Worm (Caenorhabditis elegans): Measurements from ENCODE around the gene T21D12.12.

The T21D12.12 gene

ce11 chrIV:266148-266547 is at the start of gene T21D12.12:
TSS of gene T21D12.12 (plus strand) at chrIV:266448.
- TF ChIP-seq ceh-28 (tag; optimal IDR thresholded peaks at IDR 0.05) (no peak), nhr-237 (tag; optimal IDR thresholded peaks at IDR 0.05) (no peak), pha-4 (tag; optimal IDR thresholded peaks at IDR 0.05) (peak; percentile 6), elt-2 (tag; optimal IDR thresholded peaks at IDR 0.05) (no peak), ztf-11 (tag; optimal IDR thresholded peaks at IDR 0.05) (no peak), nhr-28 (tag; optimal IDR thresholded peaks at IDR 0.05) (no peak), lsy-12 (tag; optimal IDR thresholded peaks at IDR 0.05) (no peak), elt-3 (tag; optimal IDR thresholded peaks at IDR 0.05) (no peak)

ce11 chrIV:218252-218651 is 48.0 kb upstream of the T21D12.12 start, which contains the start of gene prdx-6:
TSS of gene prdx-6 (plus strand) at chrIV:218552.
- TF ChIP-seq fkh-10 (GFP tag; optimal IDR thresholded peaks at IDR 0.05), result no peak
- no peak for TF ChIP-seq pqm-1 (tag; optimal IDR thresholded peaks at IDR 0.05)
- no peak for TF ChIP-seq ceh-9 (tag; optimal IDR thresholded peaks at IDR 0.05)
- no peak for TF ChIP-seq ama-1 (optimal IDR thresholded peaks at IDR 0.05)
- TF ChIP-seq mml-1 (tag; optimal IDR thresholded peaks at IDR 0.05), result no peak
- no peak for TF ChIP-seq elt-3 (tag; optimal IDR thresholded peaks at IDR 0.05)
- no peak for TF ChIP-seq egl-5 (tag; optimal IDR thresholded peaks at IDR 0.05)
- TF ChIP-seq nhr-43 (tag; optimal IDR thresholded peaks at IDR 0.05; ENCODE audit: poor library complexity, severe bottlenecking), result no peak
- no peak for TF ChIP-seq ceh-16 (tag; optimal IDR thresholded peaks at IDR 0.05)
- TF ChIP-seq ztf-11 (tag; optimal IDR thresholded peaks at IDR 0.05), result no peak
- TF ChIP-seq tbx-2 (tag; optimal IDR thresholded peaks at IDR 0.05), result no peak
- TF ChIP-seq fos-1 (tag; optimal IDR thresholded peaks at IDR 0.05), result no peak
- no peak for TF ChIP-seq nhr-77 (tag; optimal IDR thresholded peaks at IDR 0.05)

ce11 chrIV:231673-232072 is 34.6 kb upstream of the T21D12.12 start, which contains the start of gene gtf-2H1:
TSS of gene gtf-2H1 (minus strand) at chrIV:231773.
- TF ChIP-seq snpc-4 (tag; optimal IDR thresholded peaks at IDR 0.05), result no peak
- no peak for TF ChIP-seq ZK546.5 (tag; optimal IDR thresholded peaks at IDR 0.05)
- no peak for TF ChIP-seq fkh-10 (GFP tag; optimal IDR thresholded peaks at IDR 0.05)
- no peak for TF ChIP-seq nhr-28 (tag; optimal IDR thresholded peaks at IDR 0.05)
- no peak for TF ChIP-seq ztf-11 (tag; optimal IDR thresholded peaks at IDR 0.05)
- no peak for TF ChIP-seq ceh-16 (tag; optimal IDR thresholded peaks at IDR 0.05)
- no peak for TF ChIP-seq jun-1 (tag; optimal IDR thresholded peaks at IDR 0.05)
- TF ChIP-seq sea-2 (GFP tag; optimal IDR thresholded peaks at IDR 0.05), result no peak
- no peak for TF ChIP-seq nhr-77 (tag; optimal IDR thresholded peaks at IDR 0.05)
- no peak for TF ChIP-seq ama-1 (optimal IDR thresholded peaks at IDR 0.05)
- TF ChIP-seq skn-1 (tag; optimal IDR thresholded peaks at IDR 0.05), result no peak
- TF ChIP-seq nhr-43 (tag; optimal IDR thresholded peaks at IDR 0.05; ENCODE audit: poor library complexity, severe bottlenecking), result no peak
- TF ChIP-seq egl-5 (tag; optimal IDR thresholded peaks at IDR 0.05), result no peak
- no peak for TF ChIP-seq egl-27 (tag; optimal IDR thresholded peaks at IDR 0.05)
- no peak for TF ChIP-seq nhr-23 (tag; optimal IDR thresholded peaks at IDR 0.05)
- TF ChIP-seq nhr-11 (tag; optimal IDR thresholded peaks at IDR 0.05), result no peak
- no peak for TF ChIP-seq hmg-11 (tag; optimal IDR thresholded peaks at IDR 0.05)
- no peak for TF ChIP-seq nhr-237 (tag; optimal IDR thresholded peaks at IDR 0.05)
- TF ChIP-seq nfya-1 (tag; optimal IDR thresholded peaks at IDR 0.05; ENCODE audit: insufficient read depth), result no peak
- TF ChIP-seq pqm-1 (tag; optimal IDR thresholded peaks at IDR 0.05), result no peak

- TF ChIP-seq nhr-23 (tag; optimal IDR thresholded peaks at IDR 0.05), result no peak
- no peak for TF ChIP-seq nhr-76 (tag; optimal IDR thresholded peaks at IDR 0.05)
- no peak for TF ChIP-seq ZK546.5 (tag; optimal IDR thresholded peaks at IDR 0.05)
- no peak for TF ChIP-seq nhr-25 (tag; optimal IDR thresholded peaks at IDR 0.05)
- no peak for TF ChIP-seq egl-27 (tag; optimal IDR thresholded peaks at IDR 0.05)
- no peak for TF ChIP-seq nhr-77 (tag; optimal IDR thresholded peaks at IDR 0.05)
- no peak for TF ChIP-seq nhr-237 (tag; optimal IDR thresholded peaks at IDR 0.05)
- TF ChIP-seq nhr-12 (tag; optimal IDR thresholded peaks at IDR 0.05), result no peak
- TF ChIP-seq tbx-2 (tag; optimal IDR thresholded peaks at IDR 0.05), result no peak
These were observed 30.1 kb upstream of the T21D12.12 start for ce11 chrIV:236138-236537.

DNA sequence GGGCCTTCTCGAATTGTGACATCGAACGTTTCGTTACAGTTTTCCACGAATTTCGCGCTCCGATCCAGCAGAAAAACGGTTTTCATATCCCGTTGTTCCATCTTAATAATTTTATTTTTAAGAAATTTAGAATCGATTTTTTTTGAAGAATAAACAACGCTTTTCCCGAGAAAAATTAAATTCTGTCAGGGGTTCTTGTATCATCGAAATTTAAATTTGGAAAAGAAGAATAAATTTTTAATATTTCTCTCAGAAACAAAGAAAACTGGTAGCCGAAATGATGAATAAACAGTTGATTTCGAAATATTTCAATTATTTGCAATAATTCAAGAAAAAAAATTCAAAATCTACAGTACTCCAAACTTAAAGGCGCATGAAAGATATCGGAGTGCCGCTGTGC is 28.9 kb upstream of the T21D12.12 start, which contains the start of gene ints-13:
Gene ints-13, minus strand, starts transcription at position 101 of the 400 bp plus-strand sequence.
- TF ChIP-seq tbx-2 (tag; optimal IDR thresholded peaks at IDR 0.05), result no peak
- no peak for TF ChIP-seq zag-1 (tag; optimal IDR thresholded peaks at IDR 0.05)
- TF ChIP-seq nhr-23 (tag; optimal IDR thresholded peaks at IDR 0.05), result no peak
- TF ChIP-seq fkh-10 (GFP tag; optimal IDR thresholded peaks at IDR 0.05), result no peak
- TF ChIP-seq nhr-67 (tag; optimal IDR thresholded peaks at IDR 0.05), result no peak
- TF ChIP-seq jun-1 (tag; optimal IDR thresholded peaks at IDR 0.05), result no peak
- TF ChIP-seq ama-1 (optimal IDR thresholded peaks at IDR 0.05), result no peak
- no peak for TF ChIP-seq elt-1 (tag; optimal IDR thresholded peaks at IDR 0.05)
- no peak for TF ChIP-seq elt-3 (tag; optimal IDR thresholded peaks at IDR 0.05)
- TF ChIP-seq aly-2 (tag; optimal IDR thresholded peaks at IDR 0.05), result no peak
- TF ChIP-seq ceh-9 (tag; optimal IDR thresholded peaks at IDR 0.05), result no peak
- TF ChIP-seq nhr-237 (tag; optimal IDR thresholded peaks at IDR 0.05), result no peak
